Worm (Caenorhabditis elegans) whole organism, early embryonic: Measurements from ENCODE around the gene nlp-30.

Source experiments
- B0310.2 ChIP-seq: sonication (generic microtip); optimal IDR thresholded peaks from 2 replicates; lab custom pipeline; 2016; ENCODE audit warnings: mild to moderate bottlenecking, missing genetic modification characterization, missing compliant biosample characterization
- F13C5.2 ChIP-seq: sonication (generic microtip); optimal IDR thresholded peaks from 2 replicates; lab custom pipeline; 2017; ENCODE audit warnings: mild to moderate bottlenecking, missing genetic modification characterization, inconsistent platforms, missing compliant biosample characterization
- aly-1 ChIP-seq: sonication (generic microtip); optimal IDR thresholded peaks from 2 replicates; lab custom pipeline; 2016; ENCODE audit warnings: missing genetic modification characterization, missing compliant biosample characterization
- ama-1 ChIP-seq: fragments of 150-350 bp; optimal IDR thresholded peaks from 2 replicates; lab custom pipeline; 2014
- ceh-13 ChIP-seq: fragments of 200-800 bp; sonication (Bioruptor generic); optimal IDR thresholded peaks from 2 replicates; lab custom pipeline; 2018; ENCODE audit warnings: mild to moderate bottlenecking, missing genetic modification characterization, missing compliant biosample characterization
- ceh-36 ChIP-seq: sonication (generic microtip); optimal IDR thresholded peaks from 2 replicates; lab custom pipeline; 2016; ENCODE audit warnings: missing genetic modification characterization, inconsistent platforms, missing compliant biosample characterization
- ets-7 ChIP-seq: sonication (generic microtip); optimal IDR thresholded peaks from 2 replicates; lab custom pipeline; 2016; ENCODE audit warnings: missing genotype, missing genetic modification characterization, missing compliant biosample characterization
- flt-1 ChIP-seq: fragments of 200-800 bp; sonication (Bioruptor generic); IDR thresholded peaks from 2 replicates; pipeline ENCODE4 v1.3.6; 2022; ENCODE audit warnings: missing genetic modification characterization, missing compliant biosample characterization
- hmbx-1 ChIP-seq: sonication (generic microtip); optimal IDR thresholded peaks from 2 replicates; lab custom pipeline; 2016; ENCODE audit warnings: mild to moderate bottlenecking, missing genetic modification characterization, missing compliant biosample characterization
- hmg-4 ChIP-seq: fragments of 200-800 bp; sonication (Bioruptor generic); optimal IDR thresholded peaks from 2 replicates; lab custom pipeline; 2018; ENCODE audit warnings: mild to moderate bottlenecking, missing genetic modification characterization, missing compliant biosample characterization
- hnd-1 ChIP-seq: sonication (generic microtip); optimal IDR thresholded peaks from 2 replicates; lab custom pipeline; 2016; ENCODE audit warnings: missing genetic modification characterization, missing compliant biosample characterization
- pes-1 ChIP-seq: fragments of 200-800 bp; sonication (Bioruptor generic); IDR thresholded peaks from 2 replicates; pipeline ENCODE4 v1.3.6; 2022; ENCODE audit warnings: missing genetic modification reagents, missing genetic modification characterization, missing compliant biosample characterization
- scrt-1 ChIP-seq: fragments of 200-800 bp; sonication (Bioruptor generic); IDR thresholded peaks from 2 replicates; pipeline ENCODE4 v1.3.6; 2022; ENCODE audit warnings: missing genetic modification characterization, missing compliant biosample characterization
- sea-1 ChIP-seq: fragments of 200-800 bp; sonication (Bioruptor generic); conservative IDR thresholded peaks from 2 replicates; pipeline ENCODE4 v1.3.6; 2022; ENCODE audit warnings: missing genetic modification characterization, missing compliant biosample characterization
- tbx-11 ChIP-seq: fragments of 200-800 bp; sonication (Bioruptor generic); IDR thresholded peaks from 2 replicates; pipeline ENCODE4 v1.3.6; 2022; ENCODE audit warnings: missing genetic modification characterization, missing compliant biosample characterization
- tbx-37 ChIP-seq: fragments of 200-800 bp; sonication (Bioruptor generic); conservative IDR thresholded peaks from 2 replicates; pipeline ENCODE4 v1.3.6; 2022; ENCODE audit warnings: missing genetic modification reagents, missing genetic modification characterization, missing compliant biosample characterization
- tra-4 ChIP-seq: sonication (generic microtip); optimal IDR thresholded peaks from 2 replicates; lab custom pipeline; 2017; ENCODE audit warnings: missing genetic modification characterization, missing compliant biosample characterization

Gene nlp-30

ce11 chrV:3972846-3973245, 8.9 kb upstream of the nlp-30 start, which contains the start of gene cyp-34A10:
Gene cyp-34A10, minus strand, starts transcription at chrV:3972991.
- no peak for TF ChIP-seq ceh-13 (GFP tag; lab: Kevin White, UChicago)
- no peak for TF ChIP-seq hnd-1 (tag; lab: Kevin White, UChicago)
- no peak for TF ChIP-seq hmg-4 (GFP tag; lab: Kevin White, UChicago)
- TF ChIP-seq tbx-11 = no peak
- no peak for TF ChIP-seq tbx-37 (GFP tag; lab: Robert Waterston, UW)
- TF ChIP-seq aly-1 (tag; lab: Kevin White, UChicago) = no peak
- no peak for TF ChIP-seq hmbx-1 (tag; lab: Kevin White, UChicago)
- TF ChIP-seq flt-1 (GFP tag; lab: Robert Waterston, UW) = no peak
- TF ChIP-seq ceh-36 (tag; lab: Kevin White, UChicago) = no peak
- no peak for TF ChIP-seq tra-4
- no peak for TF ChIP-seq ama-1

- no peak for TF ChIP-seq aly-1 (tag; lab: Kevin White, UChicago)
- no peak for TF ChIP-seq tbx-11
- no peak for TF ChIP-seq hnd-1 (tag; lab: Kevin White, UChicago)
- TF ChIP-seq hmbx-1 (tag; lab: Kevin White, UChicago) = no peak
- no peak for TF ChIP-seq ama-1
- TF ChIP-seq F13C5.2 (tag; lab: Kevin White, UChicago) = no peak
- TF ChIP-seq tra-4 = no peak
- TF ChIP-seq ets-7 (tag; lab: Kevin White, UChicago) = no peak
- TF ChIP-seq tbx-37 (GFP tag; lab: Robert Waterston, UW) = no peak
- no peak for TF ChIP-seq ceh-13 (GFP tag; lab: Kevin White, UChicago)
- no peak for TF ChIP-seq scrt-1
- no peak for TF ChIP-seq hmg-4 (GFP tag; lab: Kevin White, UChicago)
- TF ChIP-seq sea-1 (GFP tag; lab: Robert Waterston, UW) = no peak
- no peak for TF ChIP-seq B0310.2 (tag; lab: Kevin White, UChicago)
- TF ChIP-seq pes-1 = no peak
- no peak for TF ChIP-seq flt-1 (GFP tag; lab: Robert Waterston, UW)
- no peak for TF ChIP-seq ceh-36 (tag; lab: Kevin White, UChicago)
Observed at ce11 chrV:3974361-3974760, 7.4 kb upstream of the nlp-30 start, which contains the start of gene str-82. Gene str-82, plus strand, starts transcription at chrV:3974661.

DNA sequence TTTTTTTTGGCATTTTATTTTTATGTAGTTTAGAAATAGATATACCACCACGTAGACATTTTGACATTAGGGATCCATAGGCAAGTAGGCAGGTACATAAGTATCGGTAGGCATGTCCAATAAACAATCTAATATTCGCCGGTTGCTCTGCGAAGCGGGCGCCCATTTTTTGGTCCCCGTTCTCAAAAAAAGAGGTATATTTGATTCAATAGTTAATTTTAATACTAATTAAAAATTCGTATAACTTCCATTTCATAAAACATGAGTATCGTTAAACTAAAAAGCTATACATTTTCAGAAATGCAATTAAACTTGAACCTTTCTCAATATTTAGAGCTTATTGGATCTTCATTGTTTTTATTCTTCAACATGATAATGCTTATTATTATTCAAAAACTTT, 4.8 kb upstream of the nlp-30 start, which contains the start of gene str-83:
Gene str-83, plus strand, starts transcription at position 301 of the 400 bp plus-strand sequence.
- TF ChIP-seq F13C5.2 (tag; lab: Kevin White, UChicago) = no peak
- TF ChIP-seq tra-4 = no peak
- no peak for TF ChIP-seq aly-1 (tag; lab: Kevin White, UChicago)
- TF ChIP-seq hmg-4 (GFP tag; lab: Kevin White, UChicago) = no peak
- TF ChIP-seq ets-7 (tag; lab: Kevin White, UChicago) = no peak

DNA sequence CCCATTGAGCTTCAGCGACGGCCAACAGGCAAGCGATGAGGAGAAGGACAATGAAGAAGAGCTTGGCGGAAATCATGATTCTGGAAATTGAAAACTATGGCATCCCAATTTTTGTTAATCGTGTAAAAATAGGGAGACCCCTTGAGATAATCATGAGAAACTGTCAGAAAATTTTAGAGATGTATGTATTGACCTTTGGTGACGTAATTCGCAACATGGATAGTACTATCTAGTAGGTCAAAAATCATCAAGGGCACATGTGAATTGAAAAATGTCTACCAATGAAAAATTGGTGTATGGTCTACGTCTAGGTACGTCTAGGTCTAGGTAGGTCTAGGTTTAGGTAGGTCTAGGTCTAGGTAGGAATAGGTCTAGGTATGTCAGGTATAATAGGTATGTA, 2.7 kb upstream of the nlp-30 start, which contains the start of gene nlp-34:
Gene nlp-34, minus strand, starts transcription at position 82 of the 400 bp plus-strand sequence.
- TF ChIP-seq tra-4 (no peak), pes-1 (no peak), ama-1 (no peak), ceh-13 (GFP tag; lab: Kevin White, UChicago) (no peak), flt-1 (GFP tag; lab: Robert Waterston, UW) (no peak), ceh-36 (tag; lab: Kevin White, UChicago) (no peak), B0310.2 (tag; lab: Kevin White, UChicago) (no peak), scrt-1 (no peak), ets-7 (tag; lab: Kevin White, UChicago) (no peak), aly-1 (tag; lab: Kevin White, UChicago) (no peak)

DNA sequence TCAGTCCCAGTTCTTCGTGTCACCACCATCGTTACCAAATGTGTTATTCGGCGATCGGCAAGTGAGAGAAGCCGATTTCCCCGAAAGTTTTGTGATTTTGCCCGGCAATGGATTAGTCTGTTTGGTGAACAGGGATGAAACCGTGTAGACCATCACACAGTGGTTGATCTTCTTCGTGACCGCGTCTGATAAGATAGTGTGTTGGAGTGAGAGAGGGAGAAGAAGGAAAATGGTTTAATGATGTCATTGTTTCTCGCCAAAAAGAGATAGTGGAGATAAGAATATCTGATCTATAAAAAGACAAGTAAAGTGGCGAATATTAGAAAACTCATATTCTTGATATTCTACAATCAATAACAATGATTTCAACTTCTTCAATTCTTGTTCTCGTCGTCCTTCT, 2.0 kb upstream of the nlp-30 start, which contains the start of gene nlp-31:
Gene nlp-31, plus strand, starts transcription at position 237 of the 400 bp plus-strand sequence.
- no peak for TF ChIP-seq sea-1 (GFP tag; lab: Robert Waterston, UW)
- no peak for TF ChIP-seq B0310.2 (tag; lab: Kevin White, UChicago)
- TF ChIP-seq F13C5.2 (tag; lab: Kevin White, UChicago) = no peak
- no peak for TF ChIP-seq tra-4
- TF ChIP-seq ceh-36 (tag; lab: Kevin White, UChicago) = no peak
- no peak for TF ChIP-seq pes-1
- no peak for TF ChIP-seq flt-1 (GFP tag; lab: Robert Waterston, UW)
- no peak for TF ChIP-seq scrt-1
- no peak for TF ChIP-seq aly-1 (tag; lab: Kevin White, UChicago)
- no peak for TF ChIP-seq ama-1
- TF ChIP-seq tbx-37 (GFP tag; lab: Robert Waterston, UW) = no peak
- TF ChIP-seq tbx-11 = no peak
- no peak for TF ChIP-seq hmg-4 (GFP tag; lab: Kevin White, UChicago)
- no peak for TF ChIP-seq ets-7 (tag; lab: Kevin White, UChicago)
- no peak for TF ChIP-seq ceh-13 (GFP tag; lab: Kevin White, UChicago)
- TF ChIP-seq hnd-1 (tag; lab: Kevin White, UChicago) = no peak
- no peak for TF ChIP-seq hmbx-1 (tag; lab: Kevin White, UChicago)

- TF ChIP-seq aly-1 (tag; lab: Kevin White, UChicago) (no peak), tbx-11 (no peak), hmg-4 (GFP tag; lab: Kevin White, UChicago) (no peak), ceh-13 (GFP tag; lab: Kevin White, UChicago) (no peak), scrt-1 (no peak)
Observed at ce11 chrV:3980228-3980933, 1.4 kb upstream of the nlp-30 start.

- TF ChIP-seq sea-1 (GFP tag; lab: Robert Waterston, UW) (no peak), ceh-13 (GFP tag; lab: Kevin White, UChicago) (no peak), pes-1 (no peak), ama-1 (no peak), tbx-37 (GFP tag; lab: Robert Waterston, UW) (no peak), ceh-36 (tag; lab: Kevin White, UChicago) (no peak), F13C5.2 (tag; lab: Kevin White, UChicago) (no peak), B0310.2 (tag; lab: Kevin White, UChicago) (no peak)
Observed at ce11 chrV:3984178-3984577, 2.4 kb downstream of the nlp-30 start, which contains the start of gene nlp-29. Gene nlp-29, plus strand, starts transcription at chrV:3984425.
